Fruit fly (Drosophila melanogaster): ENCODE measurements around the gene eas.

The eas gene

dm6 chrX:16277878-16278506 lies at the start of gene eas:
eas (plus strand) TSS chrX:16278328.
- TF ChIP-seq Myc (optimal IDR thresholded peaks at IDR 0.05) = no peak
- TF ChIP-seq Sin3A (optimal IDR thresholded peaks at IDR 0.05) = no peak
- no peak for TF ChIP-seq h (optimal IDR thresholded peaks at IDR 0.05)
- no peak for TF ChIP-seq insv (optimal IDR thresholded peaks at IDR 0.05)
- TF ChIP-seq ttk (optimal IDR thresholded peaks at IDR 0.05) = no peak
- no peak for TF ChIP-seq psq (optimal IDR thresholded peaks at IDR 0.05)

dm6 chrX:16231292-16231691 lies 46.8 kb upstream of the eas start:
- TF ChIP-seq Myc (optimal IDR thresholded peaks at IDR 0.05) (no peak), ttk (optimal IDR thresholded peaks at IDR 0.05) (no peak), psq (optimal IDR thresholded peaks at IDR 0.05) (no peak), h (optimal IDR thresholded peaks at IDR 0.05) (no peak), Sin3A (optimal IDR thresholded peaks at IDR 0.05) (no peak), insv (optimal IDR thresholded peaks at IDR 0.05) (no peak)

- no peak for TF ChIP-seq ttk (optimal IDR thresholded peaks at IDR 0.05)
- no peak for TF ChIP-seq insv (optimal IDR thresholded peaks at IDR 0.05)
- TF ChIP-seq Myc (optimal IDR thresholded peaks at IDR 0.05) = no peak
- TF ChIP-seq psq (optimal IDR thresholded peaks at IDR 0.05) = no peak
- no peak for TF ChIP-seq Sin3A (optimal IDR thresholded peaks at IDR 0.05)
- TF ChIP-seq h (optimal IDR thresholded peaks at IDR 0.05) = no peak
Observed at dm6 chrX:16241831-16242451, 36.2 kb upstream of the eas start.

- TF ChIP-seq insv (optimal IDR thresholded peaks at IDR 0.05) (no peak), ttk (optimal IDR thresholded peaks at IDR 0.05) (no peak)
Observed at dm6 chrX:16243989-16244388, 34.1 kb upstream of the eas start.

dm6 chrX:16244731-16245130 lies 33.4 kb upstream of the eas start:
- no peak for TF ChIP-seq Sin3A (optimal IDR thresholded peaks at IDR 0.05)
- no peak for TF ChIP-seq h (optimal IDR thresholded peaks at IDR 0.05)
- TF ChIP-seq ttk (optimal IDR thresholded peaks at IDR 0.05) = no peak
- no peak for TF ChIP-seq Myc (optimal IDR thresholded peaks at IDR 0.05)
- no peak for TF ChIP-seq psq (optimal IDR thresholded peaks at IDR 0.05)
- TF ChIP-seq insv (optimal IDR thresholded peaks at IDR 0.05) = no peak

- no peak for TF ChIP-seq insv (optimal IDR thresholded peaks at IDR 0.05)
- TF ChIP-seq ttk (optimal IDR thresholded peaks at IDR 0.05) = no peak
- no peak for TF ChIP-seq Myc (optimal IDR thresholded peaks at IDR 0.05)
- TF ChIP-seq psq (optimal IDR thresholded peaks at IDR 0.05) = no peak
- TF ChIP-seq h (optimal IDR thresholded peaks at IDR 0.05) = no peak
- no peak for TF ChIP-seq Sin3A (optimal IDR thresholded peaks at IDR 0.05)
Observed at dm6 chrX:16263415-16263814, 14.7 kb upstream of the eas start.

dm6 chrX:16266437-16266836 lies 11.7 kb upstream of the eas start, which contains the start of gene CG12507:
CG12507 (minus strand) TSS chrX:16266537.
- TF ChIP-seq insv (optimal IDR thresholded peaks at IDR 0.05) (no peak), h (optimal IDR thresholded peaks at IDR 0.05) (no peak), Sin3A (optimal IDR thresholded peaks at IDR 0.05) (no peak), psq (optimal IDR thresholded peaks at IDR 0.05) (no peak), Myc (optimal IDR thresholded peaks at IDR 0.05) (no peak), ttk (optimal IDR thresholded peaks at IDR 0.05) (no peak)

dm6 chrX:16270795-16271194 lies 7.3 kb upstream of the eas start, which contains the start of gene Mfe2:
Mfe2 (plus strand) TSS chrX:16270951.
- TF ChIP-seq psq (optimal IDR thresholded peaks at IDR 0.05) (no peak), ttk (optimal IDR thresholded peaks at IDR 0.05) (no peak), Sin3A (optimal IDR thresholded peaks at IDR 0.05) (no peak), insv (optimal IDR thresholded peaks at IDR 0.05) (no peak)

dm6 chrX:16275168-16275853 lies 2.8 kb upstream of the eas start:
- TF ChIP-seq Sin3A (optimal IDR thresholded peaks at IDR 0.05) (no peak), ttk (optimal IDR thresholded peaks at IDR 0.05) (no peak), Myc (optimal IDR thresholded peaks at IDR 0.05) (no peak), insv (optimal IDR thresholded peaks at IDR 0.05) (no peak), h (optimal IDR thresholded peaks at IDR 0.05) (no peak), psq (optimal IDR thresholded peaks at IDR 0.05) (no peak)

- TF ChIP-seq psq (optimal IDR thresholded peaks at IDR 0.05) = no peak
- TF ChIP-seq h (optimal IDR thresholded peaks at IDR 0.05) = no peak
Observed at dm6 chrX:16275854-16276338, 2.2 kb upstream of the eas start, which contains the start of the genes kat80 and Prosalpha4. kat80 (minus strand) TSS chrX:16276180. Prosalpha4 (plus strand) TSS chrX:16276270.

- no peak for TF ChIP-seq psq (optimal IDR thresholded peaks at IDR 0.05)
- TF ChIP-seq ttk (optimal IDR thresholded peaks at IDR 0.05) = no peak
- no peak for TF ChIP-seq insv (optimal IDR thresholded peaks at IDR 0.05)
- no peak for TF ChIP-seq h (optimal IDR thresholded peaks at IDR 0.05)
- TF ChIP-seq Myc (optimal IDR thresholded peaks at IDR 0.05) = no peak
- no peak for TF ChIP-seq Sin3A (optimal IDR thresholded peaks at IDR 0.05)
Observed at dm6 chrX:16278783-16279182, 655 bp downstream of the eas start.

- TF ChIP-seq h (optimal IDR thresholded peaks at IDR 0.05) (no peak), Myc (optimal IDR thresholded peaks at IDR 0.05) (no peak), insv (optimal IDR thresholded peaks at IDR 0.05) (no peak), ttk (optimal IDR thresholded peaks at IDR 0.05) (no peak)
Observed at dm6 chrX:16279340-16279941, 1.3 kb downstream of the eas start.

Data from Kc167 (cell line).